Worm (Caenorhabditis elegans) whole organism, early embryonic: ENCODE results near the gene nspc-19.

ENCODE experiments used
- B0310.2 ChIP-seq: sonication (generic microtip); optimal IDR thresholded peaks from 2 replicates; lab custom pipeline; 2016; ENCODE audit warnings: mild to moderate bottlenecking, missing genetic modification characterization, missing compliant biosample characterization
- F13C5.2 ChIP-seq: sonication (generic microtip); optimal IDR thresholded peaks from 2 replicates; lab custom pipeline; 2017; ENCODE audit warnings: mild to moderate bottlenecking, missing genetic modification characterization, inconsistent platforms, missing compliant biosample characterization
- aly-1 ChIP-seq: sonication (generic microtip); optimal IDR thresholded peaks from 2 replicates; lab custom pipeline; 2016; ENCODE audit warnings: missing genetic modification characterization, missing compliant biosample characterization
- ama-1 ChIP-seq: fragments of 150-350 bp; optimal IDR thresholded peaks from 2 replicates; lab custom pipeline; 2014
- ceh-13 ChIP-seq: fragments of 200-800 bp; sonication (Bioruptor generic); optimal IDR thresholded peaks from 2 replicates; lab custom pipeline; 2018; ENCODE audit warnings: mild to moderate bottlenecking, missing genetic modification characterization, missing compliant biosample characterization
- ceh-36 ChIP-seq: sonication (generic microtip); optimal IDR thresholded peaks from 2 replicates; lab custom pipeline; 2016; ENCODE audit warnings: missing genetic modification characterization, inconsistent platforms, missing compliant biosample characterization
- ets-7 ChIP-seq: sonication (generic microtip); optimal IDR thresholded peaks from 2 replicates; lab custom pipeline; 2016; ENCODE audit warnings: missing genotype, missing genetic modification characterization, missing compliant biosample characterization
- flt-1 ChIP-seq: fragments of 200-800 bp; sonication (Bioruptor generic); IDR thresholded peaks from 2 replicates; pipeline ENCODE4 v1.3.6; 2022; ENCODE audit warnings: missing genetic modification characterization, missing compliant biosample characterization
- hmbx-1 ChIP-seq: sonication (generic microtip); optimal IDR thresholded peaks from 2 replicates; lab custom pipeline; 2016; ENCODE audit warnings: mild to moderate bottlenecking, missing genetic modification characterization, missing compliant biosample characterization
- hmg-4 ChIP-seq: fragments of 200-800 bp; sonication (Bioruptor generic); optimal IDR thresholded peaks from 2 replicates; lab custom pipeline; 2018; ENCODE audit warnings: mild to moderate bottlenecking, missing genetic modification characterization, missing compliant biosample characterization
- hnd-1 ChIP-seq: sonication (generic microtip); optimal IDR thresholded peaks from 2 replicates; lab custom pipeline; 2016; ENCODE audit warnings: missing genetic modification characterization, missing compliant biosample characterization
- pes-1 ChIP-seq: fragments of 200-800 bp; sonication (Bioruptor generic); IDR thresholded peaks from 2 replicates; pipeline ENCODE4 v1.3.6; 2022; ENCODE audit warnings: missing genetic modification reagents, missing genetic modification characterization, missing compliant biosample characterization
- scrt-1 ChIP-seq: fragments of 200-800 bp; sonication (Bioruptor generic); IDR thresholded peaks from 2 replicates; pipeline ENCODE4 v1.3.6; 2022; ENCODE audit warnings: missing genetic modification characterization, missing compliant biosample characterization
- sea-1 ChIP-seq: fragments of 200-800 bp; sonication (Bioruptor generic); conservative IDR thresholded peaks from 2 replicates; pipeline ENCODE4 v1.3.6; 2022; ENCODE audit warnings: missing genetic modification characterization, missing compliant biosample characterization
- tbx-11 ChIP-seq: fragments of 200-800 bp; sonication (Bioruptor generic); IDR thresholded peaks from 2 replicates; pipeline ENCODE4 v1.3.6; 2022; ENCODE audit warnings: missing genetic modification characterization, missing compliant biosample characterization
- tbx-37 ChIP-seq: fragments of 200-800 bp; sonication (Bioruptor generic); conservative IDR thresholded peaks from 2 replicates; pipeline ENCODE4 v1.3.6; 2022; ENCODE audit warnings: missing genetic modification reagents, missing genetic modification characterization, missing compliant biosample characterization
- tra-4 ChIP-seq: sonication (generic microtip); optimal IDR thresholded peaks from 2 replicates; lab custom pipeline; 2017; ENCODE audit warnings: missing genetic modification characterization, missing compliant biosample characterization

The nspc-19 gene

ce11 chrX:14559519-14560296 lies 31.2 kb downstream of the nspc-19 start:
- no peak for TF ChIP-seq ets-7 (tag; lab: Kevin White, UChicago)
- TF ChIP-seq ceh-36 (tag; lab: Kevin White, UChicago) = no peak
- TF ChIP-seq sea-1 (GFP tag; lab: Robert Waterston, UW) = no peak
- no peak for TF ChIP-seq aly-1 (tag; lab: Kevin White, UChicago)

- TF ChIP-seq hmbx-1 = no peak
- TF ChIP-seq F13C5.2 = peak; percentile 34
- no peak for TF ChIP-seq aly-1 (tag; lab: Kevin White, UChicago)
- no peak for TF ChIP-seq tbx-11 (GFP tag; lab: Robert Waterston, UW)
- TF ChIP-seq ceh-13 (GFP tag; lab: Kevin White, UChicago) = no peak
Measured at ce11 chrX:14560297-14560680, 31.8 kb downstream of the nspc-19 start.

ce11 chrX:14561416-14561973 lies 33.0 kb downstream of the nspc-19 start:
- no peak for TF ChIP-seq ceh-36 (tag; lab: Kevin White, UChicago)
- TF ChIP-seq F13C5.2 = peak; percentile 12

ce11 chrX:14562286-14563086 lies 34.0 kb downstream of the nspc-19 start:
- TF ChIP-seq tra-4 (tag; lab: Kevin White, UChicago) (no peak), sea-1 (GFP tag; lab: Robert Waterston, UW) (no peak), ama-1 (lab: Kevin White, UChicago) (no peak), ceh-13 (GFP tag; lab: Kevin White, UChicago) (no peak), ets-7 (tag; lab: Kevin White, UChicago) (no peak), flt-1 (GFP tag; lab: Robert Waterston, UW) (no peak), scrt-1 (no peak), aly-1 (tag; lab: Kevin White, UChicago) (no peak), pes-1 (GFP tag; lab: Robert Waterston, UW) (no peak), tbx-11 (GFP tag; lab: Robert Waterston, UW) (no peak)

ce11 chrX:14563818-14564217 lies 35.3 kb downstream of the nspc-19 start:
- TF ChIP-seq ama-1 (lab: Kevin White, UChicago) (no peak), flt-1 (GFP tag; lab: Robert Waterston, UW) (no peak), tra-4 (tag; lab: Kevin White, UChicago) (no peak), tbx-11 (GFP tag; lab: Robert Waterston, UW) (no peak), scrt-1 (no peak), aly-1 (tag; lab: Kevin White, UChicago) (no peak), pes-1 (GFP tag; lab: Robert Waterston, UW) (no peak), hnd-1 (tag; lab: Kevin White, UChicago) (no peak), ets-7 (tag; lab: Kevin White, UChicago) (no peak), tbx-37 (GFP tag; lab: Robert Waterston, UW) (no peak), ceh-36 (tag; lab: Kevin White, UChicago) (no peak), hmg-4 (GFP tag; lab: Kevin White, UChicago) (no peak), sea-1 (GFP tag; lab: Robert Waterston, UW) (no peak)

- TF ChIP-seq hmg-4 (GFP tag; lab: Kevin White, UChicago) = no peak
- no peak for TF ChIP-seq tbx-11 (GFP tag; lab: Robert Waterston, UW)
- TF ChIP-seq aly-1 (tag; lab: Kevin White, UChicago) = no peak
- TF ChIP-seq scrt-1 = no peak
- no peak for TF ChIP-seq F13C5.2
- no peak for TF ChIP-seq ceh-13 (GFP tag; lab: Kevin White, UChicago)
- no peak for TF ChIP-seq pes-1 (GFP tag; lab: Robert Waterston, UW)
- TF ChIP-seq ets-7 (tag; lab: Kevin White, UChicago) = no peak
Measured at ce11 chrX:14565245-14565644, 36.7 kb downstream of the nspc-19 start.

ce11 chrX:14566047-14566446 lies 37.5 kb downstream of the nspc-19 start:
- no peak for TF ChIP-seq aly-1 (tag; lab: Kevin White, UChicago)
- TF ChIP-seq scrt-1 = no peak
- TF ChIP-seq hmbx-1 = no peak
- no peak for TF ChIP-seq B0310.2
- no peak for TF ChIP-seq hnd-1 (tag; lab: Kevin White, UChicago)
- TF ChIP-seq tbx-11 (GFP tag; lab: Robert Waterston, UW) = no peak
- TF ChIP-seq ets-7 (tag; lab: Kevin White, UChicago) = no peak
- TF ChIP-seq ceh-36 (tag; lab: Kevin White, UChicago) = no peak
- no peak for TF ChIP-seq pes-1 (GFP tag; lab: Robert Waterston, UW)
- TF ChIP-seq ama-1 (lab: Kevin White, UChicago) = no peak
- TF ChIP-seq flt-1 (GFP tag; lab: Robert Waterston, UW) = no peak
